Worm (Caenorhabditis elegans) whole organism, young adult: Measurements from ENCODE around the gene F49E8.8.

Experiments
- B0035.1 ChIP-seq: sonication (generic microtip); optimal IDR thresholded peaks from 2 replicates; lab custom pipeline; 2016; ENCODE audit warnings: missing genetic modification characterization, mild to moderate bottlenecking, missing compliant biosample characterization, missing genotype, missing genetic modification reagents
- C17E4.6 ChIP-seq: fragments of 200-800 bp; sonication (Bioruptor generic); IDR thresholded peaks from 2 replicates; pipeline ENCODE4 v1.3.6; 2022; ENCODE audit warnings: missing genetic modification reagents, missing genetic modification characterization, missing compliant biosample characterization
- F23B12.7 ChIP-seq: sonication (generic microtip); optimal IDR thresholded peaks from 2 replicates; lab custom pipeline; 2017; ENCODE audit warnings: missing genetic modification characterization, mild to moderate bottlenecking, missing compliant biosample characterization, antibody characterized with exemption, moderate library complexity; ENCODE audit not compliant: insufficient read depth
- F52B5.7 ChIP-seq: sonication (generic microtip); optimal IDR thresholded peaks from 2 replicates; lab custom pipeline; 2016; ENCODE audit warnings: mild to moderate bottlenecking, missing genetic modification characterization, missing compliant biosample characterization
- F55B11.4 ChIP-seq: sonication (generic microtip); optimal IDR thresholded peaks from 2 replicates; lab custom pipeline; 2016; ENCODE audit warnings: missing compliant biosample characterization, missing genetic modification characterization, borderline replicate concordance; ENCODE audit not compliant: insufficient read depth
- F57C9.4 ChIP-seq: sonication (generic microtip); optimal IDR thresholded peaks from 2 replicates; lab custom pipeline; 2017; ENCODE audit warnings: mild to moderate bottlenecking, missing genetic modification characterization, missing compliant biosample characterization
- T07F8.4 ChIP-seq: sonication (generic microtip); optimal IDR thresholded peaks from 2 replicates; lab custom pipeline; 2016; ENCODE audit warnings: mild to moderate bottlenecking, missing genetic modification characterization, moderate library complexity, missing compliant biosample characterization
- Y53F4B.3 ChIP-seq: fragments of 200-800 bp; sonication (Bioruptor generic); IDR thresholded peaks from 2 replicates; pipeline ENCODE4 v1.3.6; 2022; ENCODE audit warnings: missing genetic modification reagents, missing genetic modification characterization, missing compliant biosample characterization
- Y56A3A.18 ChIP-seq: fragments of 200-800 bp; sonication (Bioruptor generic); IDR thresholded peaks from 2 replicates; pipeline ENCODE4 v1.3.6; 2022; ENCODE audit warnings: missing genetic modification reagents, missing genetic modification characterization, missing compliant biosample characterization
- Y67H2A.10 ChIP-seq: fragments of 200-800 bp; sonication (Bioruptor generic); conservative IDR thresholded peaks from 2 replicates; pipeline ENCODE4 v1.3.6; 2022; ENCODE audit warnings: missing genetic modification reagents, missing genetic modification characterization, missing compliant biosample characterization
- Y79H2A.3 ChIP-seq: fragments of 200-800 bp; sonication (Bioruptor generic); conservative IDR thresholded peaks from 2 replicates; pipeline ENCODE4 v1.3.6; 2022; ENCODE audit warnings: missing genetic modification reagents, missing genetic modification characterization, missing compliant biosample characterization
- ZK185.1 ChIP-seq: sonication (generic microtip); optimal IDR thresholded peaks from 2 replicates; lab custom pipeline; 2016; ENCODE audit warnings: mild to moderate bottlenecking, missing genetic modification characterization, missing compliant biosample characterization; ENCODE audit not compliant: poor library complexity, severe bottlenecking
- aptf-3 ChIP-seq: fragments of 200-800 bp; sonication (Bioruptor generic); IDR thresholded peaks from 2 replicates; pipeline ENCODE4 v1.3.6; 2022; ENCODE audit warnings: missing genetic modification characterization, missing compliant biosample characterization
- attf-6 ChIP-seq: fragments of 200-800 bp; sonication (Bioruptor generic); IDR thresholded peaks from 2 replicates; pipeline ENCODE4 v1.3.6; 2022; ENCODE audit warnings: missing genetic modification reagents, missing genetic modification characterization, missing compliant biosample characterization
- ccch-3 ChIP-seq: fragments of 200-800 bp; sonication (Bioruptor generic); optimal IDR thresholded peaks from 2 replicates; lab custom pipeline; 2018; ENCODE audit warnings: mild to moderate bottlenecking, missing genetic modification characterization, missing compliant biosample characterization
- cebp-2 ChIP-seq: fragments of 200-800 bp; sonication (Bioruptor generic); IDR thresholded peaks from 2 replicates; pipeline ENCODE4 v1.3.6; 2022; ENCODE audit warnings: missing genetic modification characterization, missing compliant biosample characterization
- ceh-27 ChIP-seq: fragments of 200-800 bp; sonication (Bioruptor generic); optimal IDR thresholded peaks from 2 replicates; lab custom pipeline; 2018; ENCODE audit warnings: mild to moderate bottlenecking, missing genetic modification characterization, moderate library complexity, missing compliant biosample characterization
- ceh-79 ChIP-seq: sonication (generic microtip); optimal IDR thresholded peaks from 2 replicates; lab custom pipeline; 2017; ENCODE audit warnings: mild to moderate bottlenecking, missing genetic modification characterization, missing compliant biosample characterization
- ceh-91 ChIP-seq: fragments of 200-800 bp; sonication (Bioruptor generic); IDR thresholded peaks from 2 replicates; pipeline ENCODE4 v1.3.6; 2022; ENCODE audit warnings: missing genetic modification reagents, missing genetic modification characterization, missing compliant biosample characterization
- egrh-3 ChIP-seq: fragments of 200-800 bp; sonication (Bioruptor generic); IDR thresholded peaks from 2 replicates; pipeline ENCODE4 v1.3.6; 2022; ENCODE audit warnings: missing genetic modification reagents, missing genetic modification characterization, missing compliant biosample characterization
- ekl-4 ChIP-seq: fragments of 200-800 bp; sonication (Bioruptor generic); IDR thresholded peaks from 2 replicates; pipeline ENCODE4 v1.3.6; 2022; ENCODE audit warnings: missing genetic modification reagents, missing genetic modification characterization, missing compliant biosample characterization
- ets-4 ChIP-seq: fragments of 200-800 bp; sonication (Bioruptor generic); optimal IDR thresholded peaks from 2 replicates; lab custom pipeline; 2018; ENCODE audit warnings: mild to moderate bottlenecking, missing genetic modification characterization, missing compliant biosample characterization
- gei-17 ChIP-seq: fragments of 200-800 bp; sonication (Bioruptor generic); optimal IDR thresholded peaks from 2 replicates; lab custom pipeline; 2018; ENCODE audit warnings: mild to moderate bottlenecking, missing genetic modification characterization, missing compliant biosample characterization
- hlh-12 ChIP-seq: sonication (generic microtip); optimal IDR thresholded peaks from 2 replicates; lab custom pipeline; 2016; ENCODE audit warnings: missing genetic modification characterization, missing compliant biosample characterization
- hlh-26 ChIP-seq: fragments of 200-800 bp; sonication (Bioruptor generic); conservative IDR thresholded peaks from 2 replicates; pipeline ENCODE4 v1.3.6; 2022; ENCODE audit warnings: missing genetic modification reagents, missing genetic modification characterization, missing compliant biosample characterization
- hmg-1.2 ChIP-seq: fragments of 200-800 bp; sonication (Bioruptor generic); IDR thresholded peaks from 2 replicates; pipeline ENCODE4 v1.3.6; 2022; ENCODE audit warnings: missing genetic modification reagents, missing genetic modification characterization, missing compliant biosample characterization
- hsf-1 ChIP-seq: fragments of 200-800 bp; sonication (Bioruptor generic); IDR thresholded peaks from 2 replicates; pipeline ENCODE4 v1.3.6; 2022; ENCODE audit warnings: missing genetic modification reagents, missing genetic modification characterization, missing compliant biosample characterization
- lin-54 ChIP-seq: fragments of 200-800 bp; sonication (Bioruptor generic); optimal IDR thresholded peaks from 2 replicates; lab custom pipeline; 2018; ENCODE audit warnings: mild to moderate bottlenecking, missing genetic modification characterization, missing compliant biosample characterization
- lir-1 ChIP-seq: fragments of 200-800 bp; sonication (Bioruptor generic); conservative IDR thresholded peaks from 2 replicates; pipeline ENCODE4 v1.3.6; 2022; ENCODE audit warnings: missing genetic modification reagents, missing genetic modification characterization, missing compliant biosample characterization
- madf-10 ChIP-seq: sonication (generic microtip); optimal IDR thresholded peaks from 2 replicates; lab custom pipeline; 2016; ENCODE audit warnings: mild to moderate bottlenecking, missing genetic modification characterization, missing compliant biosample characterization
- madf-6 ChIP-seq: fragments of 200-800 bp; sonication (Bioruptor generic); IDR thresholded peaks from 2 replicates; pipeline ENCODE4 v1.3.6; 2022; ENCODE audit warnings: missing genetic modification reagents, missing genetic modification characterization, missing compliant biosample characterization
- mcd-1 ChIP-seq: fragments of 200-800 bp; sonication (Bioruptor generic); IDR thresholded peaks from 2 replicates; pipeline ENCODE4 v1.3.6; 2022; ENCODE audit warnings: missing genetic modification reagents, missing genetic modification characterization, missing compliant biosample characterization
- mes-4 ChIP-seq: sonication (generic microtip); optimal IDR thresholded peaks from 2 replicates; lab custom pipeline; 2016; ENCODE audit warnings: missing genotype, missing genetic modification characterization, missing compliant biosample characterization
- nfya-1 ChIP-seq: sonication (generic microtip); optimal IDR thresholded peaks from 2 replicates; lab custom pipeline; 2017; ENCODE audit warnings: antibody characterized with exemption, missing compliant biosample characterization, missing genetic modification characterization, borderline replicate concordance; ENCODE audit not compliant: insufficient read depth
- nfyb-1 ChIP-seq: fragments of 200-800 bp; sonication (Bioruptor generic); IDR thresholded peaks from 2 replicates; pipeline ENCODE4 v1.3.6; 2022; ENCODE audit warnings: missing genetic modification reagents, missing genetic modification characterization, missing compliant biosample characterization
- nhr-120 ChIP-seq: fragments of 200-800 bp; sonication (Bioruptor generic); IDR thresholded peaks from 2 replicates; pipeline ENCODE4 v1.3.6; 2022; ENCODE audit warnings: missing genetic modification characterization, missing compliant biosample characterization
- nhr-179 ChIP-seq: sonication (generic microtip); optimal IDR thresholded peaks from 2 replicates; lab custom pipeline; 2016; ENCODE audit warnings: mild to moderate bottlenecking, missing genetic modification characterization, missing compliant biosample characterization
- nhr-90 ChIP-seq: sonication (generic microtip); optimal IDR thresholded peaks from 2 replicates; lab custom pipeline; 2016; ENCODE audit warnings: missing genotype, mild to moderate bottlenecking, missing genetic modification characterization, missing compliant biosample characterization
- pbrm-1 ChIP-seq: fragments of 200-800 bp; sonication (Bioruptor generic); IDR thresholded peaks from 2 replicates; pipeline ENCODE4 v1.3.6; 2022; ENCODE audit warnings: missing genetic modification reagents, missing genetic modification characterization, missing compliant biosample characterization
- rec-8 ChIP-seq, 2 experiments: sonication (generic microtip); optimal IDR thresholded peaks; 2 replicates each; lab custom pipeline; 2016; ENCODE audit warnings: mild to moderate bottlenecking in 2 of 2, missing genetic modification characterization in 2 of 2, missing genetic modification reagents in 2 of 2, missing genotype in 2 of 2, missing biosample characterization in 1 of 2, missing compliant biosample characterization in 1 of 2, moderate library complexity in 1 of 2
- sdz-38 ChIP-seq: sonication (generic microtip); optimal IDR thresholded peaks from 2 replicates; lab custom pipeline; 2016; ENCODE audit warnings: missing genotype, missing genetic modification characterization, missing compliant biosample characterization
- sea-2 ChIP-seq: fragments of 200-800 bp; sonication (Bioruptor generic); IDR thresholded peaks from 2 replicates; pipeline ENCODE4 v1.3.6; 2022; ENCODE audit warnings: missing genetic modification characterization, missing compliant biosample characterization
- snpc-1.1 ChIP-seq: sonication (generic microtip); optimal IDR thresholded peaks from 2 replicates; lab custom pipeline; 2017; ENCODE audit warnings: missing genetic modification characterization, mild to moderate bottlenecking, missing compliant biosample characterization, antibody characterized with exemption, moderate library complexity, missing genotype, missing genetic modification reagents; ENCODE audit not compliant: insufficient read depth
- somi-1 ChIP-seq: fragments of 200-800 bp; sonication (Bioruptor generic); optimal IDR thresholded peaks from 2 replicates; lab custom pipeline; 2018; ENCODE audit warnings: mild to moderate bottlenecking, missing genetic modification characterization, missing compliant biosample characterization
- sptf-2 ChIP-seq: fragments of 200-800 bp; sonication (Bioruptor generic); optimal IDR thresholded peaks from 2 replicates; lab custom pipeline; 2018; ENCODE audit warnings: mild to moderate bottlenecking, missing genetic modification characterization, missing compliant biosample characterization
- tbx-9 ChIP-seq: sonication (generic microtip); optimal IDR thresholded peaks from 2 replicates; lab custom pipeline; 2016; ENCODE audit warnings: borderline replicate concordance, missing genetic modification characterization, inconsistent platforms, missing compliant biosample characterization
- unc-62 ChIP-seq: fragments of 150-350 bp; optimal IDR thresholded peaks from 2 replicates; lab custom pipeline; 2014; ENCODE audit warnings: missing biosample characterization, missing genetic modification reagents, missing genetic modification characterization

Gene F49E8.8

DNA sequence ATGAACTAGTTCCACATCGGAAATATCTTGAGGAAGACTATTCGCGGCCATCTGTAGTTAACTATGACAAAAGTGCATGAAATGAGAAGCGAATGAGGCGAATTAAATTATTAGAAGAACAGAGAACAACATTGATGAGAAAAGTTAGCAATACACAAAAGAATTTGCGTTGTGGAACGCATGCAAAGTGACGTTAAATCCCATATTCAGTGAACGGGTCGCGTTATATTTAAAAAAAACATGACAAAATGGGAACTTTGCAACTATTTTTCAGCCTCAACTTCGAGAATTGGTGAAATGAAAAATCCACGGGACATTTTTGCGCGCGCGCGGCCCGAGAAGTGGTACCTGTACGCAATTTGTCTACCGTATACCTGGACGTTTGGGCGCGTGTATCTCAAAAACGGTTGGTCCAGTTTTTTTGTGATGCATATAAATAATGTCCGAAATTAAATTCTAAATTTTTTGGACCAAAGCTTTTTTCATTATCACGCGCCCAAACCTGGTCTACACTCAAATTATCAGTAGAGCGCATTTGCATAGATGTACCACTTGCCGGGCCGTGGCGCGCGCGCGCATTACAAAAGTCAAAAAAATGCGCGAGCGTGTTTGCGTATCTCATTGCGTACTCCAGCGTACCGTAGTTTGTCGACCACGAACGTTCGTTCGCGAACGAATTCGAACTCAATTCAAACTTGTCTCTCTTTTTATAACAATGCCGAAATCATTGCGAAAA is 8.4 kb upstream of the F49E8.8 start, which contains the start of the genes cdd-2 and oef-1 (continued):
- TF ChIP-seq madf-6 (GFP tag; lab: Robert Waterston, UW) (peak; percentile 98), sptf-2 (no peak), ekl-4 (GFP tag; lab: Robert Waterston, UW) (peak; percentile 91), ceh-27 (no peak), F23B12.7 (no peak), egrh-3 (GFP tag; lab: Robert Waterston, UW) (0 out of 2 replicates have a peak, but pooled peaks have one; percentile 25), sea-2 (GFP tag; lab: Robert Waterston, UW) (no peak), mcd-1 (GFP tag; lab: Robert Waterston, UW) (peak; percentile 94), T07F8.4 (tag; lab: Kevin White, UChicago) (no peak), lin-54 (GFP tag; lab: Kevin White, UChicago) (peak; percentile 76), attf-6 (GFP tag; lab: Robert Waterston, UW) (peak; percentile 86), ccch-3 (GFP tag; lab: Kevin White, UChicago) (no peak), ets-4 (GFP tag; lab: Kevin White, UChicago) (no peak), unc-62 (GFP tag; lab: Kevin White, UChicago) (no peak), hlh-26 (GFP tag; lab: Robert Waterston, UW) (no peak), tbx-9 (tag; lab: Kevin White, UChicago) (no peak), Y56A3A.18 (no peak), nfya-1 (tag; lab: Kevin White, UChicago) (no peak), pbrm-1 (peak; percentile 88), Y79H2A.3 (GFP tag; lab: Robert Waterston, UW) (peak; percentile 94), F57C9.4 (tag; lab: Kevin White, UChicago) (no peak), hsf-1 (GFP tag; lab: Robert Waterston, UW) (peak; percentile 87), nhr-179 (tag; lab: Kevin White, UChicago) (no peak), lir-1 (GFP tag; lab: Robert Waterston, UW) (peak; percentile 87), ceh-79 (tag; lab: Kevin White, UChicago) (no peak), nhr-90 (tag; lab: Kevin White, UChicago) (no peak), sdz-38 (tag; lab: Kevin White, UChicago) (no peak), nfyb-1 (GFP tag; lab: Robert Waterston, UW) (peak; percentile 62; the same call in 1 of the 2 replicates), aptf-3 (GFP tag; lab: Robert Waterston, UW) (no peak; the same call in 1 of the 2 replicates), cebp-2 (GFP tag; lab: Robert Waterston, UW) (0 out of 2 replicates have a peak, but pooled peaks have one; percentile 16), gei-17 (GFP tag; lab: Kevin White, UChicago) (no peak), rec-8 (tag; optimal IDR thresholded peaks at IDR 0.05; lab: Kevin White, UChicago) (no peak), hmg-1.2 (GFP tag; lab: Robert Waterston, UW) (peak; percentile 81), nhr-120 (GFP tag; lab: Robert Waterston, UW) (no peak), ceh-91 (GFP tag; lab: Robert Waterston, UW) (peak; percentile 99), mes-4 (tag; lab: Kevin White, UChicago) (no peak), hlh-12 (tag; lab: Kevin White, UChicago) (no peak), F52B5.7 (no peak), ZK185.1 (tag; lab: Kevin White, UChicago) (no peak), madf-10 (no peak), B0035.1 (tag; lab: Kevin White, UChicago) (no peak), Y67H2A.10 (peak; percentile 56; the same call in 1 of the 2 replicates), F55B11.4 (tag; lab: Kevin White, UChicago) (no peak), somi-1 (GFP tag; lab: Kevin White, UChicago) (no peak), Y53F4B.3 (GFP tag; lab: Robert Waterston, UW) (no peak), snpc-1.1 (tag; lab: Kevin White, UChicago) (no peak), C17E4.6 (peak; percentile 78; the same call in 1 of the 2 replicates)
